Fruit fly (Drosophila melanogaster) whole organism, embryonic: ENCODE measurements around the gene CG14803.
A peak's percentile ranks its signal among the peaks of the same experiment; 100 is the strongest.

ENCODE experiments used
- Antp ChIP-seq: fragments of 200-800 bp; sonication (Bioruptor generic); optimal IDR thresholded peaks from 3 replicates; lab custom pipeline; 2016; ENCODE audit warnings: missing biosample characterization, missing genetic modification characterization
- CG11093 ChIP-seq: fragments of 200-800 bp; sonication (Bioruptor generic); IDR thresholded peaks from 3 replicates; pipeline ENCODE4 v1.3.6; 2022; ENCODE audit warnings: missing biosample characterization, missing genetic modification characterization
- CG12942 ChIP-seq: fragments of 200-800 bp; sonication (Bioruptor generic); optimal IDR thresholded peaks from 3 replicates; lab custom pipeline; 2016; ENCODE audit warnings: missing biosample characterization, missing genetic modification characterization
- CG15601 ChIP-seq: fragments of 200-800 bp; sonication (Bioruptor generic); optimal IDR thresholded peaks from 3 replicates; lab custom pipeline; 2019; ENCODE audit warnings: missing biosample characterization, mild to moderate bottlenecking, missing genetic modification characterization, moderate library complexity
- CG1602 ChIP-seq: fragments of 200-800 bp; sonication (Bioruptor generic); optimal IDR thresholded peaks from 3 replicates; lab custom pipeline; 2016; ENCODE audit warnings: missing biosample characterization, missing genetic modification characterization
- CG16815 ChIP-seq: fragments of 200-800 bp; sonication (Bioruptor generic); optimal IDR thresholded peaks from 3 replicates; lab custom pipeline; 2017; ENCODE audit warnings: missing biosample characterization, mild to moderate bottlenecking, missing genetic modification characterization
- CG17802 ChIP-seq: fragments of 200-800 bp; sonication (Bioruptor generic); optimal IDR thresholded peaks from 2 replicates; lab custom pipeline; 2018; ENCODE audit warnings: missing biosample characterization, mild to moderate bottlenecking, missing genetic modification characterization, moderate library complexity
- CG17912 ChIP-seq: fragments of 200-800 bp; sonication (Bioruptor generic); optimal IDR thresholded peaks from 2 replicates; lab custom pipeline; 2018; ENCODE audit warnings: missing biosample characterization, mild to moderate bottlenecking, missing genetic modification characterization
- CG1792 ChIP-seq: fragments of 200-800 bp; sonication (Bioruptor generic); optimal IDR thresholded peaks from 2 replicates; lab custom pipeline; 2016; ENCODE audit warnings: missing biosample characterization, missing genetic modification characterization
- CG2120 ChIP-seq: fragments of 200-800 bp; sonication (Bioruptor generic); optimal IDR thresholded peaks from 3 replicates; lab custom pipeline; 2016; ENCODE audit warnings: missing biosample characterization, missing genetic modification characterization
- CG2199 ChIP-seq: fragments of 200-800 bp; sonication (Bioruptor generic); IDR thresholded peaks from 3 replicates; pipeline ENCODE4 v1.3.6; 2022; ENCODE audit warnings: missing biosample characterization, missing genetic modification characterization
- CG2678 ChIP-seq: fragments of 200-800 bp; sonication (Bioruptor generic); optimal IDR thresholded peaks from 3 replicates; lab custom pipeline; 2019; ENCODE audit warnings: missing biosample characterization, mild to moderate bottlenecking, missing genetic modification characterization, moderate library complexity
- CG2712 ChIP-seq: fragments of 200-800 bp; optimal IDR thresholded peaks from 3 replicates; lab custom pipeline; 2019; ENCODE audit warnings: missing biosample characterization, mild to moderate bottlenecking, missing genetic modification characterization, moderate library complexity
- CG30403 ChIP-seq: fragments of 200-800 bp; sonication (Bioruptor generic); optimal IDR thresholded peaks from 3 replicates; lab custom pipeline; 2016; ENCODE audit warnings: missing biosample characterization, missing genetic modification characterization
- CG30431 ChIP-seq: fragments of 200-800 bp; sonication (Bioruptor generic); optimal IDR thresholded peaks from 2 replicates; lab custom pipeline; 2017; ENCODE audit warnings: missing biosample characterization, missing genetic modification characterization
- CG3407 ChIP-seq: fragments of 200-800 bp; sonication (Bioruptor generic); optimal IDR thresholded peaks from 2 replicates; lab custom pipeline; 2018; ENCODE audit warnings: missing biosample characterization, mild to moderate bottlenecking, missing genetic modification characterization
- CG34224 ChIP-seq: fragments of 200-800 bp; sonication (Bioruptor generic); IDR thresholded peaks from 3 replicates; pipeline ENCODE4 v1.3.6; 2022; ENCODE audit warnings: missing biosample characterization, missing genetic modification characterization; ENCODE audit not compliant: partially characterized antibody
- CG7556 ChIP-seq: fragments of 200-800 bp; sonication (Bioruptor generic); optimal IDR thresholded peaks from 2 replicates; lab custom pipeline; 2017; ENCODE audit warnings: missing biosample characterization, mild to moderate bottlenecking, missing genetic modification characterization
- CG8281 ChIP-seq: fragments of 200-800 bp; sonication (Bioruptor generic); optimal IDR thresholded peaks from 2 replicates; lab custom pipeline; 2018; ENCODE audit warnings: missing biosample characterization, mild to moderate bottlenecking, missing genetic modification characterization, moderate library complexity
- CG9215 ChIP-seq: fragments of 200-800 bp; sonication (Bioruptor generic); IDR thresholded peaks from 2 replicates; pipeline ENCODE4 v1.3.6; 2022; ENCODE audit warnings: missing biosample characterization, missing genetic modification characterization
- CG9609 ChIP-seq: fragments of 200-800 bp; sonication (Bioruptor generic); optimal IDR thresholded peaks from 3 replicates; lab custom pipeline; 2016; ENCODE audit warnings: missing biosample characterization, missing genetic modification characterization
- ERR ChIP-seq: fragments of 200-800 bp; sonication (Bioruptor generic); optimal IDR thresholded peaks from 2 replicates; lab custom pipeline; 2016; ENCODE audit warnings: missing biosample characterization, missing genetic modification characterization
- H2.0 ChIP-seq: fragments of 200-800 bp; sonication (Bioruptor generic); IDR thresholded peaks from 2 replicates; pipeline ENCODE4 v1.3.6; 2022; ENCODE audit warnings: missing biosample characterization, missing genetic modification characterization
- HLHmδ ChIP-seq: fragments of 200-800 bp; sonication (Bioruptor generic); optimal IDR thresholded peaks from 2 replicates; lab custom pipeline; 2018; ENCODE audit warnings: missing biosample characterization, mild to moderate bottlenecking, missing genetic modification characterization, moderate library complexity
- Hmr ChIP-seq: fragments of 200-800 bp; sonication (Bioruptor generic); optimal IDR thresholded peaks from 3 replicates; lab custom pipeline; 2017; ENCODE audit warnings: mild to moderate bottlenecking, missing biosample characterization, missing genetic modification reagents, missing genetic modification characterization
- Lhr ChIP-seq: fragments of 200-800 bp; sonication (Bioruptor generic); optimal IDR thresholded peaks from 3 replicates; lab custom pipeline; 2017; ENCODE audit warnings: mild to moderate bottlenecking, missing biosample characterization, missing genetic modification reagents, missing genetic modification characterization
- Oaz ChIP-seq: fragments of 200-800 bp; sonication (Bioruptor generic); IDR thresholded peaks from 2 replicates; pipeline ENCODE4 v1.3.6; 2022; ENCODE audit warnings: missing biosample characterization, missing genetic modification characterization
- Rx ChIP-seq: fragments of 200-800 bp; sonication (Bioruptor generic); IDR thresholded peaks from 2 replicates; pipeline ENCODE4 v1.3.6; 2022; ENCODE audit warnings: missing biosample characterization, missing genetic modification characterization
- Sin3A ChIP-seq: fragments of >200 bp; optimal IDR thresholded peaks from 2 replicates; lab custom pipeline; 2018
- Sox102F ChIP-seq: fragments of 200-800 bp; sonication (Bioruptor generic); optimal IDR thresholded peaks from 2 replicates; lab custom pipeline; 2018; ENCODE audit warnings: missing biosample characterization, mild to moderate bottlenecking, missing genetic modification characterization, moderate library complexity
- TFAM ChIP-seq: fragments of 200-800 bp; sonication (Bioruptor generic); optimal IDR thresholded peaks from 2 replicates; lab custom pipeline; 2017; ENCODE audit warnings: missing biosample characterization, missing genetic modification characterization, inconsistent platforms
- ato ChIP-seq: fragments of 200-800 bp; sonication (Bioruptor generic); IDR thresholded peaks from 2 replicates; pipeline ENCODE4 v1.3.6; 2022; ENCODE audit warnings: missing biosample characterization, missing genetic modification characterization; ENCODE audit not compliant: partially characterized antibody
- bab2 ChIP-seq: fragments of 200-800 bp; sonication (Bioruptor generic); optimal IDR thresholded peaks from 2 replicates; lab custom pipeline; 2016; ENCODE audit warnings: missing biosample characterization, missing genetic modification characterization
- cato ChIP-seq: fragments of 200-800 bp; sonication (Bioruptor generic); optimal IDR thresholded peaks from 2 replicates; lab custom pipeline; 2016; ENCODE audit warnings: missing biosample characterization, missing genetic modification characterization, borderline replicate concordance
- chinmo ChIP-seq: fragments of 200-800 bp; sonication (Bioruptor generic); IDR thresholded peaks from 4 replicates; pipeline ENCODE4 v1.3.6; 2022; ENCODE audit warnings: missing biosample characterization, missing genetic modification characterization; ENCODE audit not compliant: partially characterized antibody
- croc ChIP-seq: fragments of 200-800 bp; sonication (Bioruptor generic); conservative IDR thresholded peaks from 3 replicates; pipeline ENCODE4 v1.3.6; 2022; ENCODE audit warnings: missing biosample characterization, missing genetic modification characterization
- en ChIP-seq: fragments of 200-800 bp; sonication (Bioruptor generic); optimal IDR thresholded peaks from 2 replicates; lab custom pipeline; 2016; ENCODE audit warnings: missing biosample characterization, missing genetic modification characterization
- eve ChIP-seq, 2 experiments: fragments of >200 bp; optimal IDR thresholded peaks; 2 replicates each; lab custom pipeline; 2017; ENCODE audit warnings: missing biosample characterization in 2 of 2, missing genetic modification characterization in 2 of 2
- ewg ChIP-seq: fragments of 200-800 bp; sonication (Bioruptor generic); optimal IDR thresholded peaks from 3 replicates; lab custom pipeline; 2017; ENCODE audit warnings: mild to moderate bottlenecking, missing biosample characterization, missing genetic modification reagents, missing genetic modification characterization
- fu2 ChIP-seq: fragments of 200-800 bp; sonication (Bioruptor generic); optimal IDR thresholded peaks from 2 replicates; lab custom pipeline; 2016; ENCODE audit warnings: missing biosample characterization, missing genetic modification characterization
- inv ChIP-seq: fragments of 200-800 bp; sonication (Bioruptor generic); IDR thresholded peaks from 2 replicates; pipeline ENCODE4 v1.3.6; 2022; ENCODE audit warnings: missing biosample characterization, missing genetic modification characterization; ENCODE audit not compliant: partially characterized antibody
- jigr1 ChIP-seq: fragments of 200-800 bp; sonication (Bioruptor generic); IDR thresholded peaks from 3 replicates; pipeline ENCODE4 v1.3.6; 2022; ENCODE audit warnings: missing biosample characterization, missing genetic modification characterization
- kni ChIP-seq: fragments of 200-800 bp; sonication (Bioruptor generic); optimal IDR thresholded peaks from 3 replicates; lab custom pipeline; 2017; ENCODE audit warnings: mild to moderate bottlenecking, missing biosample characterization, missing genetic modification reagents, missing genetic modification characterization
- repo ChIP-seq: fragments of 200-800 bp; sonication (Bioruptor generic); optimal IDR thresholded peaks from 2 replicates; lab custom pipeline; 2016; ENCODE audit warnings: missing biosample characterization, missing genetic modification characterization
- rib ChIP-seq: fragments of 200-800 bp; sonication (Bioruptor generic); IDR thresholded peaks from 2 replicates; pipeline ENCODE4 v1.3.6; 2022; ENCODE audit warnings: missing biosample characterization, missing genetic modification characterization
- shn ChIP-seq: fragments of 200-800 bp; sonication (Bioruptor generic); optimal IDR thresholded peaks from 3 replicates; lab custom pipeline; 2016; ENCODE audit warnings: missing biosample characterization, missing genetic modification characterization
- sqz ChIP-seq: fragments of 200-800 bp; sonication (Bioruptor generic); optimal IDR thresholded peaks from 3 replicates; lab custom pipeline; 2018; ENCODE audit warnings: missing biosample characterization, mild to moderate bottlenecking, missing genetic modification characterization
- tll ChIP-seq, 2 experiments: fragments of 200-800 bp in 1 of 2; fragments of >200 bp in 1 of 2; sonication (Bioruptor generic) in 1 of 2; optimal IDR thresholded peaks; 2 replicates each; lab custom pipeline; 2017 to 2019; ENCODE audit warnings: missing biosample characterization in 2 of 2, missing genetic modification characterization in 2 of 2, mild to moderate bottlenecking in 1 of 2, moderate library complexity in 1 of 2
- twi ChIP-seq: fragments of 200-800 bp; optimal IDR thresholded peaks from 2 replicates; lab custom pipeline; 2019; ENCODE audit warnings: missing biosample characterization, mild to moderate bottlenecking, missing genetic modification characterization, moderate library complexity
- zfh1 ChIP-seq: fragments of 200-800 bp; sonication (Bioruptor generic); IDR thresholded peaks from 3 replicates; pipeline ENCODE4 v1.3.6; 2022; ENCODE audit warnings: missing biosample characterization, missing genetic modification characterization

CG14803 gene

dm6 chrX:1879606-1880110 is 11.0 kb downstream of the CG14803 start, which contains the start of gene CG14818 (continued):
- peak; percentile 27 for TF ChIP-seq CG1792
- no peak for TF ChIP-seq en (GFP tag; lab: Kevin White, UChicago)
- TF ChIP-seq inv (GFP tag; lab: Robert Waterston, UW) = peak; percentile 81
- peak; percentile 30 for TF ChIP-seq CG2712
- peak; percentile 80 for TF ChIP-seq sqz (GFP tag; lab: Kevin White, UChicago)
- peak; percentile 67 for TF ChIP-seq CG2120 (GFP tag; lab: Kevin White, UChicago)
- TF ChIP-seq CG9215 (GFP tag; lab: Robert Waterston, UW) = peak; percentile 65
- TF ChIP-seq CG2199 (GFP tag; lab: Robert Waterston, UW) = no peak
- no peak for TF ChIP-seq kni (GFP tag; lab: Kevin White, UChicago)
- TF ChIP-seq Rx (GFP tag; lab: Robert Waterston, UW) = peak; percentile 38
- TF ChIP-seq rib = no peak
- TF ChIP-seq CG15601 = peak; percentile 15
- no peak for TF ChIP-seq CG8281
- TF ChIP-seq ato (GFP tag; lab: Robert Waterston, UW) = peak; percentile 46; the same call in 1 of the 2 replicates
- peak; percentile 62 for TF ChIP-seq shn (GFP tag; lab: Kevin White, UChicago)
- peak; percentile 53 for TF ChIP-seq CG30403 (GFP tag; lab: Kevin White, UChicago)
- peak; percentile 44 for TF ChIP-seq bab2 (GFP tag; lab: Kevin White, UChicago)
- no peak for TF ChIP-seq Sox102F (GFP tag; lab: Kevin White, UChicago)
- peak; percentile 89 for TF ChIP-seq CG34224 (GFP tag; lab: Robert Waterston, UW)
- no peak for TF ChIP-seq twi (tag; lab: Kevin White, UChicago)
- TF ChIP-seq Oaz (GFP tag; lab: Robert Waterston, UW) = 0 out of 2 replicates have a peak, but pooled peaks have one; percentile 19
- peak; percentile 71; the same call in 1 of the 4 replicates for TF ChIP-seq chinmo (GFP tag; lab: Robert Waterston, UW)
- peak; percentile 29; the same call in 2 of the 3 replicates for TF ChIP-seq croc (GFP tag; lab: Robert Waterston, UW)
- TF ChIP-seq zfh1 (GFP tag; lab: Robert Waterston, UW) = peak; percentile 77; the same call in 2 of the 3 replicates
- peak; percentile 63 for TF ChIP-seq fu2 (GFP tag; lab: Kevin White, UChicago)
- peak; percentile 70 for TF ChIP-seq Hmr (GFP tag; lab: Kevin White, UChicago)
- TF ChIP-seq CG7556 = peak; percentile 15
- TF ChIP-seq tll (GFP tag; optimal IDR thresholded peaks at IDR 0.05; lab: Kevin White, UChicago) = peak in 1 of 2 experiments; percentile 27
- peak in 1 of 2 experiments; percentile 13 for TF ChIP-seq eve (GFP tag; optimal IDR thresholded peaks at IDR 0.05; lab: Kevin White, UChicago)
- no peak for TF ChIP-seq jigr1 (GFP tag; lab: Robert Waterston, UW)
- TF ChIP-seq CG1602 (GFP tag; lab: Kevin White, UChicago) = peak; percentile 59
- TF ChIP-seq Sin3A (lab: Kevin White, UChicago) = no peak
- TF ChIP-seq HLHmδ (GFP tag; lab: Kevin White, UChicago) = no peak
- peak; percentile 76 for TF ChIP-seq Antp (GFP tag; lab: Kevin White, UChicago)
- TF ChIP-seq TFAM = no peak
- TF ChIP-seq CG16815 (GFP tag; lab: Kevin White, UChicago) = peak; percentile 17
- peak; percentile 12 for TF ChIP-seq CG30431 (GFP tag; lab: Kevin White, UChicago)
- TF ChIP-seq CG2678 = peak; percentile 72
- peak; percentile 52 for TF ChIP-seq repo (GFP tag; lab: Kevin White, UChicago)
- TF ChIP-seq CG17802 = peak; percentile 23
- TF ChIP-seq ewg (GFP tag; lab: Kevin White, UChicago) = peak; percentile 2
- peak; percentile 64 for TF ChIP-seq CG9609 (GFP tag; lab: Kevin White, UChicago)
- peak; percentile 56 for TF ChIP-seq Lhr
- TF ChIP-seq CG11093 = 0 out of 3 replicates have a peak, but pooled peaks have one; percentile 41
- TF ChIP-seq ERR (GFP tag; lab: Kevin White, UChicago) = peak; percentile 28
- TF ChIP-seq CG12942 = peak; percentile 36
- no peak for TF ChIP-seq CG3407 (GFP tag; lab: Kevin White, UChicago)
- peak; percentile 13 for TF ChIP-seq CG17912
- TF ChIP-seq H2.0 (GFP tag; lab: Robert Waterston, UW) = peak; percentile 44; the same call in 1 of the 2 replicates
- TF ChIP-seq cato (GFP tag; lab: Kevin White, UChicago) = peak; percentile 38
